Worm (Caenorhabditis elegans) whole organism, L4/young adult: ENCODE results near the gene srw-29.

Experiments
- W03F9.2 ChIP-seq: fragments of 150-350 bp; optimal IDR thresholded peaks from 2 replicates; lab custom pipeline; 2014; ENCODE audit warnings: missing biosample characterization, missing genetic modification characterization
- him-1 ChIP-seq: sonication (generic microtip); optimal IDR thresholded peaks from 2 replicates; lab custom pipeline; 2016; ENCODE audit warnings: missing genotype, missing genetic modification reagents, missing genetic modification characterization, missing compliant biosample characterization

DNA sequence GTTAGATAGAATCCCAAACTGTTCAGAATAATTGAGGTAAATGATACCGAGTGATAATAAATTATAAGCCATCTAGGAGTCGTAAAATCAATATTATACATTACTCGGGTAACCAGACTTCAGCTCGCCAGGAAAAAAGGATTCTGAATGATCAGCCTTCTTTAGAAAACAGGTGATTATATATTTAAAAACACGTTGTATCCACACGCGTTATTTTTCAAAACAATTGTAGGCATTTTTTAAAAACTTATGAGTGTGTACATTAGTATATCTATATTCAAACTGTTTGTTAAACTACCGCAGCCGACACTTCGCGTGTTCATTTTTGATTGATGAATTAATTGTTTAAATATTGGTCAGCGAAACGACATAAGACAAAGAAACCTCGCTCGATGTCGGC lies 36.1 kb downstream of the srw-29 start, which contains the start of gene sri-65:
- TF ChIP-seq him-1 (tag; lab: Kevin White, UChicago) (no peak), W03F9.2 (no peak)
